Worm (Caenorhabditis elegans) whole organism, late embryonic: ENCODE measurements around the gene C07G1.6.

Experiments used
- K02D7.2 ChIP-seq: sonication (generic microtip); optimal IDR thresholded peaks from 2 replicates; lab custom pipeline; 2017; ENCODE audit warnings: mild to moderate bottlenecking, missing genetic modification characterization, missing compliant biosample characterization
- K09A11.1 ChIP-seq: sonication (generic microtip); optimal IDR thresholded peaks from 2 replicates; lab custom pipeline; 2017; ENCODE audit warnings: antibody characterized with exemption, mild to moderate bottlenecking, missing genetic modification characterization, missing compliant biosample characterization; ENCODE audit not compliant: insufficient read depth
- T23F11.4 ChIP-seq: fragments of 200-800 bp; sonication (Bioruptor generic); optimal IDR thresholded peaks from 2 replicates; lab custom pipeline; 2018; ENCODE audit warnings: mild to moderate bottlenecking, missing genetic modification characterization, missing compliant biosample characterization
- Y22D7AL.16 ChIP-seq: sonication (generic microtip); optimal IDR thresholded peaks from 2 replicates; lab custom pipeline; 2016; ENCODE audit warnings: missing genetic modification characterization, missing compliant biosample characterization
- ahr-1 ChIP-seq: sonication (generic microtip); optimal IDR thresholded peaks from 2 replicates; lab custom pipeline; 2016; ENCODE audit warnings: missing genetic modification characterization, missing compliant biosample characterization
- ceh-14 ChIP-seq: sonication (generic microtip); optimal IDR thresholded peaks from 2 replicates; lab custom pipeline; 2016; ENCODE audit warnings: missing genotype, missing genetic modification characterization, missing compliant biosample characterization
- ceh-18 ChIP-seq: sonication (generic microtip); optimal IDR thresholded peaks from 2 replicates; lab custom pipeline; 2016; ENCODE audit warnings: missing genetic modification characterization, missing compliant biosample characterization
- ceh-2 ChIP-seq: sonication (generic microtip); optimal IDR thresholded peaks from 2 replicates; lab custom pipeline; 2016; ENCODE audit warnings: missing genotype, missing genetic modification characterization, missing compliant biosample characterization
- ceh-22 ChIP-seq: sonication (generic microtip); optimal IDR thresholded peaks from 2 replicates; lab custom pipeline; 2017; ENCODE audit warnings: missing biosample characterization, missing genetic modification characterization
- ceh-24 ChIP-seq: sonication (generic microtip); optimal IDR thresholded peaks from 2 replicates; lab custom pipeline; 2016; ENCODE audit warnings: mild to moderate bottlenecking, missing genetic modification characterization, missing compliant biosample characterization
- ceh-30 ChIP-seq: fragments of 150-350 bp; optimal IDR thresholded peaks from 2 replicates; lab custom pipeline; 2014; ENCODE audit warnings: missing biosample characterization, missing genetic modification characterization
- ceh-31 ChIP-seq: sonication (generic microtip); optimal IDR thresholded peaks from 2 replicates; lab custom pipeline; 2016; ENCODE audit warnings: missing genetic modification characterization, missing compliant biosample characterization
- ceh-34 ChIP-seq: sonication (generic microtip); optimal IDR thresholded peaks from 2 replicates; lab custom pipeline; 2016; ENCODE audit warnings: mild to moderate bottlenecking, missing genetic modification characterization, missing compliant biosample characterization
- ceh-6 ChIP-seq: fragments of 200-800 bp; sonication (Bioruptor generic); optimal IDR thresholded peaks from 2 replicates; lab custom pipeline; 2018; ENCODE audit warnings: mild to moderate bottlenecking, missing genetic modification characterization, missing compliant biosample characterization
- ceh-9 ChIP-seq: sonication (generic microtip); optimal IDR thresholded peaks from 2 replicates; lab custom pipeline; 2016; ENCODE audit warnings: mild to moderate bottlenecking, missing genetic modification characterization, inconsistent platforms, missing compliant biosample characterization
- che-1 ChIP-seq: sonication (generic microtip); optimal IDR thresholded peaks from 2 replicates; lab custom pipeline; 2016; ENCODE audit warnings: mild to moderate bottlenecking, missing genetic modification characterization, missing compliant biosample characterization
- dmd-4 ChIP-seq: sonication (generic microtip); optimal IDR thresholded peaks from 2 replicates; lab custom pipeline; 2016; ENCODE audit warnings: borderline replicate concordance, missing genetic modification characterization, missing compliant biosample characterization
- dve-1 ChIP-seq: sonication (generic microtip); optimal IDR thresholded peaks from 2 replicates; lab custom pipeline; 2017; ENCODE audit warnings: antibody characterized with exemption, mild to moderate bottlenecking, missing genetic modification characterization, missing compliant biosample characterization
- elt-4 ChIP-seq: sonication (generic microtip); optimal IDR thresholded peaks from 2 replicates; lab custom pipeline; 2016; ENCODE audit warnings: missing genetic modification characterization, missing compliant biosample characterization
- ets-4 ChIP-seq: sonication (generic microtip); optimal IDR thresholded peaks from 2 replicates; lab custom pipeline; 2016; ENCODE audit warnings: missing genetic modification characterization, missing compliant biosample characterization
- fax-1 ChIP-seq: sonication (generic microtip); optimal IDR thresholded peaks from 2 replicates; lab custom pipeline; 2016; ENCODE audit warnings: missing genotype, missing genetic modification characterization, missing compliant biosample characterization
- fkh-10 ChIP-seq: fragments of 150-350 bp; optimal IDR thresholded peaks from 2 replicates; lab custom pipeline; 2014; ENCODE audit warnings: missing biosample characterization, missing genetic modification reagents, missing genetic modification characterization
- fkh-6 ChIP-seq: sonication (generic microtip); optimal IDR thresholded peaks from 2 replicates; lab custom pipeline; 2016; ENCODE audit warnings: missing genetic modification characterization, missing compliant biosample characterization
- gmeb-2 ChIP-seq: sonication (generic microtip); optimal IDR thresholded peaks from 2 replicates; lab custom pipeline; 2016; ENCODE audit warnings: missing genetic modification characterization, inconsistent platforms, missing compliant biosample characterization
- hlh-13 ChIP-seq: fragments of 200-800 bp; sonication (Bioruptor generic); optimal IDR thresholded peaks from 2 replicates; lab custom pipeline; 2018; ENCODE audit warnings: mild to moderate bottlenecking, missing genetic modification characterization, missing compliant biosample characterization
- hlh-30 ChIP-seq: sonication (generic microtip); optimal IDR thresholded peaks from 2 replicates; lab custom pipeline; 2017; ENCODE audit warnings: antibody characterized with exemption, missing genetic modification characterization, missing compliant biosample characterization; ENCODE audit not compliant: insufficient read depth
- hlh-6 ChIP-seq: sonication (generic microtip); optimal IDR thresholded peaks from 2 replicates; lab custom pipeline; 2016; ENCODE audit warnings: missing genotype, missing genetic modification characterization, missing compliant biosample characterization
- hlh-8 ChIP-seq: sonication (generic microtip); optimal IDR thresholded peaks from 2 replicates; lab custom pipeline; 2016; ENCODE audit warnings: missing genotype, missing genetic modification characterization, missing compliant biosample characterization
- lin-11 ChIP-seq: fragments of 200-800 bp; sonication (Bioruptor generic); optimal IDR thresholded peaks from 2 replicates; lab custom pipeline; 2018; ENCODE audit warnings: mild to moderate bottlenecking, missing genetic modification characterization, missing compliant biosample characterization
- madf-2 ChIP-seq: sonication (generic microtip); optimal IDR thresholded peaks from 2 replicates; lab custom pipeline; 2017; ENCODE audit warnings: missing genetic modification characterization, missing compliant biosample characterization
- mec-3 ChIP-seq: sonication (generic microtip); optimal IDR thresholded peaks from 2 replicates; lab custom pipeline; 2016; ENCODE audit warnings: borderline replicate concordance, missing genetic modification characterization, missing compliant biosample characterization
- nfya-1 ChIP-seq: sonication (generic microtip); optimal IDR thresholded peaks from 2 replicates; lab custom pipeline; 2017; ENCODE audit warnings: missing genetic modification characterization, mild to moderate bottlenecking, missing compliant biosample characterization, antibody characterized with exemption, moderate library complexity
- nhr-11 ChIP-seq: fragments of 150-350 bp; optimal IDR thresholded peaks from 2 replicates; lab custom pipeline; 2014; ENCODE audit warnings: missing biosample characterization, missing genetic modification characterization
- nhr-232 ChIP-seq: sonication (generic microtip); optimal IDR thresholded peaks from 2 replicates; lab custom pipeline; 2016; ENCODE audit warnings: missing genetic modification characterization, missing compliant biosample characterization
- npax-4 ChIP-seq: sonication (generic microtip); optimal IDR thresholded peaks from 2 replicates; lab custom pipeline; 2016; ENCODE audit warnings: missing genetic modification characterization, missing compliant biosample characterization
- odd-2 ChIP-seq: sonication (generic microtip); optimal IDR thresholded peaks from 2 replicates; lab custom pipeline; 2017; ENCODE audit warnings: antibody characterized with exemption, mild to moderate bottlenecking, missing genetic modification characterization, missing compliant biosample characterization
- pag-3 ChIP-seq: sonication (generic microtip); optimal IDR thresholded peaks from 2 replicates; lab custom pipeline; 2016; ENCODE audit warnings: missing compliant biosample characterization, missing genetic modification characterization, borderline replicate concordance
- pax-1 ChIP-seq: fragments of 150-350 bp; optimal IDR thresholded peaks from 2 replicates; lab custom pipeline; 2014; ENCODE audit warnings: missing biosample characterization, missing genetic modification characterization
- pha-2 ChIP-seq: sonication (generic microtip); optimal IDR thresholded peaks from 2 replicates; lab custom pipeline; 2017; ENCODE audit warnings: mild to moderate bottlenecking, missing genetic modification characterization, missing compliant biosample characterization
- pha-4 ChIP-seq: fragments of 150-350 bp; optimal IDR thresholded peaks from 2 replicates; lab custom pipeline; 2018; ENCODE audit warnings: missing biosample characterization, missing genetic modification reagents, missing genetic modification characterization
- pqm-1 ChIP-seq: sonication (generic microtip); optimal IDR thresholded peaks from 2 replicates; lab custom pipeline; 2016; ENCODE audit warnings: missing genetic modification characterization, missing compliant biosample characterization
- ref-2 ChIP-seq: sonication (generic microtip); optimal IDR thresholded peaks from 2 replicates; lab custom pipeline; 2016; ENCODE audit warnings: missing genetic modification characterization, missing compliant biosample characterization
- rnt-1 ChIP-seq: sonication (generic microtip); optimal IDR thresholded peaks from 2 replicates; lab custom pipeline; 2016; ENCODE audit warnings: missing genetic modification characterization, missing compliant biosample characterization
- sdc-2 ChIP-seq: sonication (generic microtip); optimal IDR thresholded peaks from 2 replicates; lab custom pipeline; 2016; ENCODE audit warnings: missing genotype, missing genetic modification characterization, missing compliant biosample characterization
- sox-2 ChIP-seq: fragments of 200-800 bp; sonication (Bioruptor generic); IDR thresholded peaks from 2 replicates; pipeline ENCODE4 v1.3.6; 2022; ENCODE audit warnings: missing genetic modification reagents, missing genetic modification characterization, missing compliant biosample characterization
- sox-4 ChIP-seq: sonication (generic microtip); optimal IDR thresholded peaks from 2 replicates; lab custom pipeline; 2017; ENCODE audit warnings: mild to moderate bottlenecking, missing genetic modification characterization, inconsistent platforms, missing compliant biosample characterization
- tbx-2 ChIP-seq: sonication (generic microtip); optimal IDR thresholded peaks from 2 replicates; lab custom pipeline; 2016; ENCODE audit warnings: missing genetic modification characterization, missing compliant biosample characterization
- ttx-3 ChIP-seq: sonication (generic microtip); optimal IDR thresholded peaks from 2 replicates; lab custom pipeline; 2016; ENCODE audit warnings: missing genetic modification reagents, missing genetic modification characterization, missing compliant biosample characterization
- unc-3 ChIP-seq, 2 experiments: fragments of 200-800 bp in 1 of 2; sonication (Bioruptor generic) in 1 of 2; sonication (generic microtip) in 1 of 2; conservative IDR thresholded peaks in 1 of 2; optimal IDR thresholded peaks in 1 of 2; 2 replicates each; pipeline versions ENCODE4 v1.3.6 to Lab custom; 2016 to 2022; ENCODE audit warnings: missing compliant biosample characterization in 2 of 2, missing genetic modification characterization in 2 of 2, missing genetic modification reagents in 1 of 2
- unc-42 ChIP-seq: sonication (generic microtip); optimal IDR thresholded peaks from 2 replicates; lab custom pipeline; 2016; ENCODE audit warnings: missing genotype, missing genetic modification characterization, missing compliant biosample characterization
- unc-55 ChIP-seq: sonication (generic microtip); optimal IDR thresholded peaks from 2 replicates; lab custom pipeline; 2017; ENCODE audit warnings: missing biosample characterization, missing genetic modification reagents, missing genetic modification characterization
- unc-86 ChIP-seq: sonication (generic microtip); optimal IDR thresholded peaks from 2 replicates; lab custom pipeline; 2016; ENCODE audit warnings: missing genetic modification characterization, missing compliant biosample characterization

Gene C07G1.6

ce11 chrIV:8252856-8253255, 42.7 kb upstream of the C07G1.6 start:
- TF ChIP-seq ceh-22 (tag; lab: Kevin White, UChicago) (peak; percentile 33), K02D7.2 (tag; lab: Kevin White, UChicago) (peak; percentile 84), ceh-14 (tag; lab: Kevin White, UChicago) (peak; percentile 89), madf-2 (tag; lab: Kevin White, UChicago) (peak; percentile 94), unc-55 (GFP tag; lab: Kevin White, UChicago) (no peak), pqm-1 (tag; lab: Kevin White, UChicago) (peak; percentile 82), T23F11.4 (peak; percentile 93), npax-4 (tag; lab: Kevin White, UChicago) (peak; percentile 88), ref-2 (peak; percentile 94), nfya-1 (tag; lab: Kevin White, UChicago) (peak; percentile 78), che-1 (tag; lab: Kevin White, UChicago) (peak; percentile 95), gmeb-2 (tag; lab: Kevin White, UChicago) (peak; percentile 98), sdc-2 (tag; lab: Kevin White, UChicago) (peak; percentile 89), ceh-30 (tag; lab: Kevin White, UChicago) (peak; percentile 53), nhr-11 (tag; lab: Kevin White, UChicago) (no peak), unc-3 (GFP tag; conservative IDR thresholded peaks at IDR 0.05; lab: Robert Waterston, UW) (peak; percentile 93), unc-3 (tag; optimal IDR thresholded peaks at IDR 0.05; lab: Kevin White, UChicago) (peak; percentile 93), pax-1 (no peak), dmd-4 (peak; percentile 84), ceh-34 (tag; lab: Kevin White, UChicago) (peak; percentile 95), fkh-6 (peak; percentile 93), pha-2 (tag; lab: Kevin White, UChicago) (peak; percentile 95), elt-4 (tag; lab: Kevin White, UChicago) (no peak), ceh-24 (tag; lab: Kevin White, UChicago) (peak; percentile 89), K09A11.1 (tag; lab: Kevin White, UChicago) (peak; percentile 90), ahr-1 (tag; lab: Kevin White, UChicago) (peak; percentile 82), hlh-30 (tag; lab: Kevin White, UChicago) (peak; percentile 87), hlh-8 (tag; lab: Kevin White, UChicago) (peak; percentile 89), ceh-9 (tag; lab: Kevin White, UChicago) (peak; percentile 93), odd-2 (peak; percentile 81), hlh-6 (tag; lab: Kevin White, UChicago) (peak; percentile 96), fax-1 (tag; lab: Kevin White, UChicago) (peak; percentile 91), ceh-31 (peak; percentile 73), sox-2 (GFP tag; lab: Robert Waterston, UW) (peak; percentile 88), tbx-2 (tag; lab: Kevin White, UChicago) (peak; percentile 93), fkh-10 (GFP tag; lab: Kevin White, UChicago) (peak; percentile 47), ceh-2 (peak; percentile 90), sox-4 (tag; lab: Kevin White, UChicago) (peak; percentile 97), unc-42 (tag; lab: Kevin White, UChicago) (peak; percentile 43), ceh-6 (GFP tag; lab: Kevin White, UChicago) (peak; percentile 97), lin-11 (tag; lab: Kevin White, UChicago) (peak; percentile 95), ttx-3 (tag; lab: Kevin White, UChicago) (peak; percentile 96), dve-1 (tag; lab: Kevin White, UChicago) (peak; percentile 84), ets-4 (tag; lab: Kevin White, UChicago) (peak; percentile 43), mec-3 (tag; lab: Kevin White, UChicago) (peak; percentile 47), ceh-18 (peak; percentile 77), pha-4 (tag; lab: Kevin White, UChicago) (no peak), rnt-1 (tag; lab: Kevin White, UChicago) (peak; percentile 83), hlh-13 (peak; percentile 91), pag-3 (tag; lab: Kevin White, UChicago) (peak; percentile 72), unc-86 (tag; lab: Kevin White, UChicago) (peak; percentile 95), nhr-232 (tag; lab: Kevin White, UChicago) (peak; percentile 88), Y22D7AL.16 (tag; lab: Kevin White, UChicago) (peak; percentile 96)
